Fruit fly (Drosophila melanogaster): ENCODE results near the gene CG34178.

Gene CG34178

DNA sequence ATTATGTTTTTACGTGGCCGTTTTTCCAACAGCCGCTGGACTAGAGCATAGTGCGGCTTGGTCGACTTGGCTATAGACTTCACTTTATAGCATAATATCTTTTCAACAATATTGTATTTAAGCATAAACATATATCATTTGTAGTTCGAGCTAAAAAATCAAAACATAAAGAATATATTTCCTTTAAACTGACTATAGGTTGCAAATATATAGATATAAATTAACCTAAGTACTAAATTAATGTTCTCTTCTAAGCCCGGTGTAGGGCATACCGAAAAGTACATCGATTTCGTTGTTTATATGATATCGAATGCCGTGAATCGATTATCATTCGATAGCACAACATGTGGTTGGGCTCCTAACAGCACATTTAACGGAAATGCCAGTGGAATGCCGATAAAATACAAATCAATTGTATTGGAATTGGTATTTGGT, 14.9 kb downstream of the CG34178 start, which contains the start of gene MFS18 (continued):
- peak; percentile 99 for TF ChIP-seq CG10979 (tag; optimal IDR thresholded peaks at IDR 0.05)
- TF ChIP-seq CG9609 (GFP tag; optimal IDR thresholded peaks at IDR 0.05) = peak; percentile 69
- peak; percentile 43; the same call in 1 of the 2 replicates for TF ChIP-seq sna (GFP tag; IDR thresholded peaks at IDR 0.05; ENCODE audit: partially characterized antibody)
- TF ChIP-seq cad (GFP tag; optimal IDR thresholded peaks at IDR 0.05) = no peak
- TF ChIP-seq Trl (optimal IDR thresholded peaks at IDR 0.05) = no peak
- peak; percentile 79 for TF ChIP-seq Trl (GFP tag; optimal IDR thresholded peaks at IDR 0.05)
- TF ChIP-seq Hey (tag; optimal IDR thresholded peaks at IDR 0.05) = no peak
- peak; percentile 96 for TF ChIP-seq toy (GFP tag; IDR thresholded peaks at IDR 0.05)
- TF ChIP-seq CG12744 (GFP tag; optimal IDR thresholded peaks at IDR 0.05) = peak; percentile 68
- TF ChIP-seq CG9797 (GFP tag; optimal IDR thresholded peaks at IDR 0.05) = peak; percentile 64
- peak; percentile 90 for TF ChIP-seq Mad (GFP tag; optimal IDR thresholded peaks at IDR 0.05)
- TF ChIP-seq Blimp-1 (GFP tag; optimal IDR thresholded peaks at IDR 0.05) = peak; percentile 99
- peak; percentile 96 for TF ChIP-seq CG12942 (GFP tag; optimal IDR thresholded peaks at IDR 0.05)
- TF ChIP-seq CG33213 (GFP tag; optimal IDR thresholded peaks at IDR 0.05) = peak; percentile 68
- TF ChIP-seq CG13894 (tag; optimal IDR thresholded peaks at IDR 0.05) = peak; percentile 95
- TF ChIP-seq zf30C (GFP tag; optimal IDR thresholded peaks at IDR 0.05) = no peak
- peak; percentile 93 for TF ChIP-seq HLH4C (GFP tag; IDR thresholded peaks at IDR 0.05; ENCODE audit: partially characterized antibody)
- peak; percentile 16 for TF ChIP-seq CG3163 (GFP tag; optimal IDR thresholded peaks at IDR 0.05)
- peak; percentile 99 for TF ChIP-seq Max (GFP tag; optimal IDR thresholded peaks at IDR 0.05)
- peak; percentile 84 for TF ChIP-seq CG10565 (GFP tag; optimal IDR thresholded peaks at IDR 0.05)
- TF ChIP-seq CG11504 (tag; optimal IDR thresholded peaks at IDR 0.05) = peak; percentile 94
- TF ChIP-seq CG5953 (GFP tag; IDR thresholded peaks at IDR 0.05) = peak; percentile 98
- peak; percentile 43 for TF ChIP-seq Dp (GFP tag; optimal IDR thresholded peaks at IDR 0.05)
- TF ChIP-seq CG2120 (GFP tag; optimal IDR thresholded peaks at IDR 0.05) = peak; percentile 96
- peak; percentile 97 for TF ChIP-seq Gsc (GFP tag; IDR thresholded peaks at IDR 0.05)
- peak; percentile 85 for TF ChIP-seq Dref (GFP tag; IDR thresholded peaks at IDR 0.05)
- TF ChIP-seq stc (GFP tag; IDR thresholded peaks at IDR 0.05) = peak; percentile 100
- TF ChIP-seq usp (GFP tag; optimal IDR thresholded peaks at IDR 0.05) = no peak
- TF ChIP-seq CG1233 (GFP tag; optimal IDR thresholded peaks at IDR 0.05) = peak; percentile 99
- peak; percentile 89 for TF ChIP-seq CG7963 (GFP tag; IDR thresholded peaks at IDR 0.05; ENCODE audit: partially characterized antibody)
- peak; percentile 14 for TF ChIP-seq sima (GFP tag; optimal IDR thresholded peaks at IDR 0.05)
- peak; percentile 99 for TF ChIP-seq CG31441 (GFP tag; IDR thresholded peaks at IDR 0.05)
- TF ChIP-seq CG6813 (GFP tag; optimal IDR thresholded peaks at IDR 0.05) = peak; percentile 98
- peak; percentile 91 for TF ChIP-seq kay (GFP tag; optimal IDR thresholded peaks at IDR 0.05)
- TF ChIP-seq Dad (GFP tag; optimal IDR thresholded peaks at IDR 0.05) = peak; percentile 88
- TF ChIP-seq chm (GFP tag; IDR thresholded peaks at IDR 0.05) = peak; percentile 97
- TF ChIP-seq Fer3 (tag; optimal IDR thresholded peaks at IDR 0.05) = peak; percentile 99
- peak; percentile 100 for TF ChIP-seq CG2712 (tag; optimal IDR thresholded peaks at IDR 0.05)
- peak; percentile 97 for TF ChIP-seq CG12071 (GFP tag; optimal IDR thresholded peaks at IDR 0.05)
- peak; percentile 90 for TF ChIP-seq nerfin-2 (GFP tag; IDR thresholded peaks at IDR 0.05; ENCODE audit: partially characterized antibody)
- TF ChIP-seq gfzf (GFP tag; optimal IDR thresholded peaks at IDR 0.05) = peak; percentile 30
- peak; percentile 99 for TF ChIP-seq HLH3B (GFP tag; IDR thresholded peaks at IDR 0.05)
- peak in 1 of 2 experiments; percentile 54 for TF ChIP-seq insv (GFP tag; optimal IDR thresholded peaks at IDR 0.05)
- TF ChIP-seq CG32532 (GFP tag; IDR thresholded peaks at IDR 0.05) = peak; percentile 99
- peak; percentile 96 for TF ChIP-seq YL-1 (GFP tag; optimal IDR thresholded peaks at IDR 0.05)
- peak; percentile 97 for TF ChIP-seq Med (GFP tag)
- TF ChIP-seq kni (GFP tag; optimal IDR thresholded peaks at IDR 0.05) = no peak
- TF ChIP-seq dimm (GFP tag; IDR thresholded peaks at IDR 0.05) = peak; percentile 98
- TF ChIP-seq slou (GFP tag; optimal IDR thresholded peaks at IDR 0.05) = peak; percentile 98
- peak; percentile 97 for TF ChIP-seq CG3847 (GFP tag; IDR thresholded peaks at IDR 0.05)
- TF ChIP-seq Drgx (GFP tag; IDR thresholded peaks at IDR 0.05) = peak; percentile 99
